Fruit fly (Drosophila melanogaster) whole organism, prepupa: Measurements from ENCODE around the gene Atg5.

Experiments
- Blimp-1 ChIP-seq: fragments of 200-800 bp; sonication (Bioruptor generic); optimal IDR thresholded peaks from 3 replicates; lab custom pipeline; 2017; ENCODE audit warnings: missing biosample characterization, missing genetic modification characterization, mild to moderate bottlenecking, moderate library complexity, missing genetic modification reagents
- CG10631 ChIP-seq: fragments of 200-800 bp; sonication (Bioruptor generic); optimal IDR thresholded peaks from 2 replicates; lab custom pipeline; 2016; ENCODE audit warnings: missing biosample characterization, missing genetic modification characterization
- CG34406 ChIP-seq: fragments of 200-800 bp; sonication (Bioruptor generic); optimal IDR thresholded peaks from 3 replicates; lab custom pipeline; 2016; ENCODE audit warnings: missing biosample characterization, missing genetic modification characterization
- CG6792 ChIP-seq: fragments of 200-800 bp; sonication (Bioruptor generic); optimal IDR thresholded peaks from 3 replicates; lab custom pipeline; 2016; ENCODE audit warnings: missing biosample characterization, missing genetic modification characterization
- CG9139 ChIP-seq: fragments of 200-800 bp; sonication (Bioruptor generic); optimal IDR thresholded peaks from 3 replicates; lab custom pipeline; 2017; ENCODE audit warnings: missing biosample characterization, mild to moderate bottlenecking, missing genetic modification characterization
- Hr39 ChIP-seq: fragments of 200-800 bp; sonication (Bioruptor generic); optimal IDR thresholded peaks from 2 replicates; lab custom pipeline; 2016; ENCODE audit warnings: missing biosample characterization, missing genetic modification characterization
- acj6 ChIP-seq: fragments of 200-800 bp; sonication (Bioruptor generic); optimal IDR thresholded peaks from 3 replicates; lab custom pipeline; 2016; ENCODE audit warnings: missing biosample characterization, missing genetic modification characterization
- ss ChIP-seq, 2 experiments: fragments of 200-800 bp; sonication (Bioruptor generic); optimal IDR thresholded peaks; 2 replicates in 1 of 2; 3 replicates in 1 of 2; lab custom pipeline; 2017 to 2018; ENCODE audit warnings: mild to moderate bottlenecking in 2 of 2, missing biosample characterization in 2 of 2, missing genetic modification characterization in 2 of 2, moderate library complexity in 1 of 2

- TF ChIP-seq Hr39 (GFP tag; lab: Kevin White, UChicago) (peak; percentile 11), acj6 (peak; percentile 69), Blimp-1 (GFP tag; lab: Kevin White, UChicago) (peak; percentile 30), CG9139 (GFP tag; lab: Kevin White, UChicago) (peak; percentile 36), CG10631 (GFP tag; lab: Kevin White, UChicago) (peak; percentile 59), ss (GFP tag; optimal IDR thresholded peaks at IDR 0.05; lab: Kevin White, UChicago) (peak; percentile 70 to 83), CG6792 (GFP tag; lab: Kevin White, UChicago) (peak; percentile 53), CG34406 (GFP tag; lab: Kevin White, UChicago) (peak; percentile 65)
These were observed 12.0 kb upstream of the Atg5 start for dm6 chrX:7335524-7335991.
